Fruit fly (Drosophila melanogaster) whole organism, embryonic: ENCODE results near the gene SsRbeta.

Experiments
- Abd-B ChIP-seq: fragments of 200-800 bp; sonication (Bioruptor generic); optimal IDR thresholded peaks from 2 replicates; lab custom pipeline; 2018; ENCODE audit warnings: missing biosample characterization, mild to moderate bottlenecking, missing genetic modification characterization, moderate library complexity
- B-H2 ChIP-seq: fragments of 200-800 bp; sonication (Bioruptor generic); optimal IDR thresholded peaks from 2 replicates; lab custom pipeline; 2018; ENCODE audit warnings: missing biosample characterization, mild to moderate bottlenecking, missing genetic modification characterization
- CG10959 ChIP-seq: fragments of 200-800 bp; sonication (Bioruptor generic); IDR thresholded peaks from 2 replicates; pipeline ENCODE4 v1.3.6; 2022; ENCODE audit warnings: missing biosample characterization, missing genetic modification characterization
- CG11093 ChIP-seq: fragments of 200-800 bp; sonication (Bioruptor generic); IDR thresholded peaks from 3 replicates; pipeline ENCODE4 v1.3.6; 2022; ENCODE audit warnings: missing biosample characterization, missing genetic modification characterization
- CG13296 ChIP-seq: fragments of 200-800 bp; sonication (Bioruptor generic); optimal IDR thresholded peaks from 3 replicates; lab custom pipeline; 2018; ENCODE audit warnings: missing biosample characterization, mild to moderate bottlenecking, missing genetic modification characterization
- CG13424 ChIP-seq: fragments of 200-800 bp; sonication (Bioruptor generic); optimal IDR thresholded peaks from 2 replicates; lab custom pipeline; 2019; ENCODE audit warnings: missing biosample characterization, mild to moderate bottlenecking, missing genetic modification characterization, moderate library complexity
- CG13624 ChIP-seq: fragments of 200-800 bp; sonication (Bioruptor generic); optimal IDR thresholded peaks from 2 replicates; lab custom pipeline; 2016; ENCODE audit warnings: missing biosample characterization, missing genetic modification characterization
- CG14014 ChIP-seq: fragments of 200-800 bp; sonication (Bioruptor generic); IDR thresholded peaks from 2 replicates; pipeline ENCODE4 v1.3.6; 2022; ENCODE audit warnings: missing biosample characterization, missing genetic modification characterization
- CG18262 ChIP-seq: fragments of 200-800 bp; optimal IDR thresholded peaks from 3 replicates; lab custom pipeline; 2019; ENCODE audit warnings: missing biosample characterization, mild to moderate bottlenecking, missing genetic modification characterization, moderate library complexity
- CG2120 ChIP-seq: fragments of 200-800 bp; sonication (Bioruptor generic); optimal IDR thresholded peaks from 3 replicates; lab custom pipeline; 2016; ENCODE audit warnings: missing biosample characterization, missing genetic modification characterization
- CG34422 ChIP-seq: fragments of 200-800 bp; sonication (Bioruptor generic); IDR thresholded peaks from 3 replicates; pipeline ENCODE4 v1.3.6; 2022; ENCODE audit warnings: missing biosample characterization, missing genetic modification characterization
- CG3726 ChIP-seq: fragments of 200-800 bp; sonication (Bioruptor generic); IDR thresholded peaks from 3 replicates; pipeline ENCODE4, ENCODE4 v1.3.6; 2022; ENCODE audit warnings: missing biosample characterization, missing genetic modification characterization
- CG4404 ChIP-seq: fragments of 200-800 bp; sonication (Bioruptor generic); IDR thresholded peaks from 2 replicates; pipeline ENCODE4 v1.3.6; 2022; ENCODE audit warnings: missing biosample characterization, missing genetic modification characterization
- CG4820 ChIP-seq: fragments of 200-800 bp; sonication (Bioruptor generic); optimal IDR thresholded peaks from 3 replicates; lab custom pipeline; 2016; ENCODE audit warnings: missing biosample characterization, missing genetic modification characterization
- CG7987 ChIP-seq: fragments of 200-800 bp; sonication (Bioruptor generic); optimal IDR thresholded peaks from 2 replicates; lab custom pipeline; 2018; ENCODE audit warnings: missing biosample characterization, mild to moderate bottlenecking, missing genetic modification characterization, moderate library complexity
- CG8089 ChIP-seq: fragments of 200-800 bp; sonication (Bioruptor generic); optimal IDR thresholded peaks from 3 replicates; lab custom pipeline; 2016; ENCODE audit warnings: missing biosample characterization, missing genetic modification characterization
- CG9932 ChIP-seq: fragments of 200-800 bp; sonication (Bioruptor generic); IDR thresholded peaks from 2 replicates; pipeline ENCODE4 v1.3.6; 2022; ENCODE audit warnings: missing biosample characterization, missing genetic modification characterization
- Dip3 ChIP-seq: fragments of 200-800 bp; sonication (Bioruptor generic); optimal IDR thresholded peaks from 3 replicates; lab custom pipeline; 2016; ENCODE audit warnings: missing biosample characterization, missing genetic modification characterization
- Doc3 ChIP-seq: fragments of 200-800 bp; sonication (Bioruptor generic); IDR thresholded peaks from 3 replicates; pipeline ENCODE4 v1.3.6; 2022; ENCODE audit warnings: missing biosample characterization, missing genetic modification characterization; ENCODE audit not compliant: partially characterized antibody
- Dref ChIP-seq: fragments of 200-800 bp; sonication (Bioruptor generic); IDR thresholded peaks from 2 replicates; pipeline ENCODE4 v1.3.6; 2022; ENCODE audit warnings: missing biosample characterization, missing genetic modification characterization
- Ets97D ChIP-seq: fragments of 200-800 bp; sonication (Bioruptor generic); optimal IDR thresholded peaks from 3 replicates; lab custom pipeline; 2016; ENCODE audit warnings: missing biosample characterization, missing genetic modification characterization
- Gsc ChIP-seq: fragments of 200-800 bp; sonication (Bioruptor generic); IDR thresholded peaks from 2 replicates; pipeline ENCODE4 v1.3.6; 2022; ENCODE audit warnings: missing biosample characterization, missing genetic modification characterization
- Hr3 ChIP-seq: fragments of 200-800 bp; sonication (Bioruptor generic); optimal IDR thresholded peaks from 3 replicates; lab custom pipeline; 2016; ENCODE audit warnings: missing biosample characterization, missing genetic modification characterization
- Hr39 ChIP-seq: fragments of >200 bp; optimal IDR thresholded peaks from 2 replicates; lab custom pipeline; 2017
- Kr ChIP-seq: fragments of 200-800 bp; sonication (Bioruptor generic); optimal IDR thresholded peaks from 2 replicates; lab custom pipeline; 2017; ENCODE audit warnings: missing biosample characterization, mild to moderate bottlenecking, missing genetic modification characterization
- Lhr ChIP-seq: fragments of 200-800 bp; sonication (Bioruptor generic); optimal IDR thresholded peaks from 3 replicates; lab custom pipeline; 2017; ENCODE audit warnings: mild to moderate bottlenecking, missing biosample characterization, missing genetic modification reagents, missing genetic modification characterization
- Lim3 ChIP-seq: fragments of 200-800 bp; sonication (Bioruptor generic); IDR thresholded peaks from 2 replicates; pipeline ENCODE4 v1.3.6; 2022; ENCODE audit warnings: missing biosample characterization, missing genetic modification characterization
- Mad ChIP-seq: fragments of 200-800 bp; sonication (Bioruptor generic); optimal IDR thresholded peaks from 2 replicates; lab custom pipeline; 2016; ENCODE audit warnings: missing biosample characterization, missing genetic modification characterization
- NC2α ChIP-seq: fragments of 200-800 bp; sonication (Bioruptor generic); optimal IDR thresholded peaks from 2 replicates; lab custom pipeline; 2016; ENCODE audit warnings: missing biosample characterization, missing genetic modification characterization
- NfI ChIP-seq: fragments of 200-800 bp; sonication (Bioruptor generic); optimal IDR thresholded peaks from 3 replicates; lab custom pipeline; 2018; ENCODE audit warnings: missing biosample characterization, mild to moderate bottlenecking, missing genetic modification characterization, moderate library complexity
- Pdp1 ChIP-seq, 2 experiments: fragments of 200-800 bp; sonication (Bioruptor generic); optimal IDR thresholded peaks; 3 replicates each; lab custom pipeline; 2016; ENCODE audit warnings: missing biosample characterization in 2 of 2, missing genetic modification characterization in 2 of 2, mild to moderate bottlenecking in 1 of 2, moderate library complexity in 1 of 2
- Side ChIP-seq: fragments of 200-800 bp; sonication (Bioruptor generic); optimal IDR thresholded peaks from 2 replicates; lab custom pipeline; 2016; ENCODE audit warnings: missing biosample characterization, missing genetic modification characterization
- Sox100B ChIP-seq: fragments of 200-800 bp; sonication (Bioruptor generic); optimal IDR thresholded peaks from 3 replicates; lab custom pipeline; 2018; ENCODE audit warnings: missing biosample characterization, mild to moderate bottlenecking, missing genetic modification characterization
- Xrp1 ChIP-seq: fragments of 200-800 bp; sonication (Bioruptor generic); IDR thresholded peaks from 2 replicates; pipeline ENCODE4 v1.3.6; 2022; ENCODE audit warnings: missing biosample characterization, missing genetic modification characterization
- ash1 ChIP-seq: fragments of 200-800 bp; sonication (Bioruptor generic); optimal IDR thresholded peaks from 2 replicates; lab custom pipeline; 2018; ENCODE audit warnings: missing biosample characterization, mild to moderate bottlenecking, missing genetic modification characterization
- corto ChIP-seq: fragments of 200-800 bp; sonication (Bioruptor generic); optimal IDR thresholded peaks from 2 replicates; lab custom pipeline; 2016; ENCODE audit warnings: missing biosample characterization, mild to moderate bottlenecking, missing genetic modification characterization, moderate library complexity
- dati ChIP-seq: fragments of 200-800 bp; sonication (Bioruptor generic); IDR thresholded peaks from 2 replicates; pipeline ENCODE4 v1.3.6; 2022; ENCODE audit warnings: missing biosample characterization, missing genetic modification characterization
- dmrt99B ChIP-seq: fragments of 200-800 bp; sonication (Bioruptor generic); optimal IDR thresholded peaks from 2 replicates; lab custom pipeline; 2018; ENCODE audit warnings: missing biosample characterization, mild to moderate bottlenecking, missing genetic modification characterization, moderate library complexity
- dpn ChIP-seq, 2 experiments: fragments of 200-800 bp; sonication (Bioruptor generic); optimal IDR thresholded peaks; 3 replicates each; lab custom pipeline; 2016; ENCODE audit warnings: missing biosample characterization in 2 of 2, missing genetic modification characterization in 2 of 2
- ems ChIP-seq: fragments of 200-800 bp; sonication (Bioruptor generic); optimal IDR thresholded peaks from 3 replicates; lab custom pipeline; 2016; ENCODE audit warnings: missing biosample characterization, missing genetic modification characterization
- her ChIP-seq: fragments of 200-800 bp; sonication (Bioruptor generic); optimal IDR thresholded peaks from 2 replicates; lab custom pipeline; 2016; ENCODE audit warnings: missing biosample characterization, missing genetic modification characterization
- insv ChIP-seq, 2 experiments: fragments of 200-800 bp; sonication (Bioruptor generic); optimal IDR thresholded peaks; 3 replicates each; lab custom pipeline; 2016 to 2018; ENCODE audit warnings: missing biosample characterization in 2 of 2, missing genetic modification characterization in 2 of 2
- kni ChIP-seq: fragments of 200-800 bp; sonication (Bioruptor generic); optimal IDR thresholded peaks from 3 replicates; lab custom pipeline; 2017; ENCODE audit warnings: mild to moderate bottlenecking, missing biosample characterization, missing genetic modification reagents, missing genetic modification characterization
- mld ChIP-seq: fragments of 200-800 bp; sonication (Bioruptor generic); IDR thresholded peaks from 3 replicates; pipeline ENCODE4 v1.3.6; 2022; ENCODE audit warnings: missing biosample characterization, missing genetic modification characterization; ENCODE audit not compliant: partially characterized antibody
- ro ChIP-seq: fragments of 200-800 bp; sonication (Bioruptor generic); IDR thresholded peaks from 2 replicates; pipeline ENCODE4 v1.3.6; 2022; ENCODE audit warnings: missing biosample characterization, missing genetic modification characterization
- sim ChIP-seq: fragments of 200-800 bp; sonication (Bioruptor generic); IDR thresholded peaks from 2 replicates; pipeline ENCODE4 v1.3.6; 2022; ENCODE audit warnings: missing biosample characterization, missing genetic modification characterization
- sisA ChIP-seq: fragments of 200-800 bp; sonication (Bioruptor generic); IDR thresholded peaks from 2 replicates; pipeline ENCODE4 v1.3.6; 2022; ENCODE audit warnings: missing biosample characterization, missing genetic modification characterization
- stc ChIP-seq: fragments of 200-800 bp; sonication (Bioruptor generic); IDR thresholded peaks from 2 replicates; pipeline ENCODE4 v1.3.6; 2022; ENCODE audit warnings: missing biosample characterization, missing genetic modification characterization
- yki ChIP-seq: fragments of >200 bp; optimal IDR thresholded peaks from 3 replicates; lab custom pipeline; 2018
- zfh2 ChIP-seq: fragments of 200-800 bp; sonication (Bioruptor generic); optimal IDR thresholded peaks from 2 replicates; lab custom pipeline; 2016; ENCODE audit warnings: missing biosample characterization, missing genetic modification characterization

The SsRbeta gene

dm6 chr3L:16157251-16158190 is 28.1 kb downstream of the SsRbeta start (continued):
- TF ChIP-seq CG8089 (GFP tag; lab: Kevin White, UChicago) (peak; percentile 10), CG34422 (GFP tag; lab: Robert Waterston, UW) (0 out of 3 replicates have a peak, but pooled peaks have one; percentile 8), ems (peak; percentile 28), ro (GFP tag; lab: Robert Waterston, UW) (no peak), dati (no peak), Dip3 (GFP tag; lab: Kevin White, UChicago) (peak; percentile 2), kni (GFP tag; lab: Kevin White, UChicago) (no peak), Pdp1 (GFP tag; optimal IDR thresholded peaks at IDR 0.05; lab: Kevin White, UChicago) (peak; percentile 57 to 74), B-H2 (GFP tag; lab: Kevin White, UChicago) (no peak), corto (no peak), her (peak; percentile 12), Dref (no peak), CG2120 (GFP tag; lab: Kevin White, UChicago) (peak; percentile 72), sim (no peak), Mad (peak; percentile 15), Doc3 (GFP tag; lab: Robert Waterston, UW) (no peak), Xrp1 (GFP tag; lab: Robert Waterston, UW) (peak; percentile 38; the same call in 1 of the 2 replicates), CG13424 (tag; lab: Kevin White, UChicago) (peak; percentile 65), NC2α (GFP tag; lab: Kevin White, UChicago) (no peak), Sox100B (peak; percentile 51), dpn (GFP tag; optimal IDR thresholded peaks at IDR 0.05; lab: Kevin White, UChicago) (peak; percentile 54 to 61), CG9932 (GFP tag; lab: Robert Waterston, UW) (no peak), CG3726 (GFP tag; lab: Robert Waterston, UW) (no peak), NfI (GFP tag; lab: Kevin White, UChicago) (peak; percentile 32), Hr3 (GFP tag; lab: Kevin White, UChicago) (peak; percentile 46), CG10959 (GFP tag; lab: Robert Waterston, UW) (no peak), CG11093 (GFP tag; lab: Robert Waterston, UW) (0 out of 3 replicates have a peak, but pooled peaks have one; percentile 14), ash1 (GFP tag; lab: Kevin White, UChicago) (no peak), Abd-B (GFP tag; lab: Kevin White, UChicago) (peak; percentile 65), CG4404 (GFP tag; lab: Robert Waterston, UW) (no peak), Hr39 (no peak), yki (lab: Kevin White, UChicago) (no peak), CG13296 (peak; percentile 11), CG18262 (peak; percentile 65), Side (peak; percentile 27), CG7987 (GFP tag; lab: Kevin White, UChicago) (no peak), zfh2 (GFP tag; lab: Kevin White, UChicago) (peak; percentile 18), insv (GFP tag; optimal IDR thresholded peaks at IDR 0.05; lab: Kevin White, UChicago) (no peak), CG13624 (peak; percentile 56), Lhr (GFP tag; lab: Kevin White, UChicago) (no peak), Ets97D (no peak), mld (GFP tag; lab: Robert Waterston, UW) (no peak), stc (no peak), sisA (GFP tag; lab: Robert Waterston, UW) (peak; percentile 44), CG4820 (GFP tag; lab: Kevin White, UChicago) (peak; percentile 59), Lim3 (0 out of 2 replicates have a peak, but pooled peaks have one; percentile 22), Gsc (GFP tag; lab: Robert Waterston, UW) (no peak), CG14014 (GFP tag; lab: Robert Waterston, UW) (no peak), Kr (no peak), dmrt99B (peak; percentile 79)
